Worm (Caenorhabditis elegans) whole organism, L4/young adult: ENCODE data around the gene C18A3.3.

Experiments used
- dao-5 ChIP-seq: sonication (generic microtip); optimal IDR thresholded peaks from 2 replicates; lab custom pipeline; 2016; ENCODE audit warnings: missing genotype, missing genetic modification characterization, moderate library complexity, missing compliant biosample characterization
- him-1 ChIP-seq: sonication (generic microtip); optimal IDR thresholded peaks from 2 replicates; lab custom pipeline; 2016; ENCODE audit warnings: missing genotype, missing genetic modification reagents, missing genetic modification characterization, missing compliant biosample characterization

ce11 chrII:5701485-5701884, 14.6 kb upstream of the C18A3.3 start:
- TF ChIP-seq him-1 (tag; lab: Kevin White, UChicago) = peak; percentile 40
- TF ChIP-seq dao-5 (tag; lab: Kevin White, UChicago) = no peak
